Fruit fly (Drosophila melanogaster): ENCODE data around the gene CG5854.

Gene CG5854

DNA sequence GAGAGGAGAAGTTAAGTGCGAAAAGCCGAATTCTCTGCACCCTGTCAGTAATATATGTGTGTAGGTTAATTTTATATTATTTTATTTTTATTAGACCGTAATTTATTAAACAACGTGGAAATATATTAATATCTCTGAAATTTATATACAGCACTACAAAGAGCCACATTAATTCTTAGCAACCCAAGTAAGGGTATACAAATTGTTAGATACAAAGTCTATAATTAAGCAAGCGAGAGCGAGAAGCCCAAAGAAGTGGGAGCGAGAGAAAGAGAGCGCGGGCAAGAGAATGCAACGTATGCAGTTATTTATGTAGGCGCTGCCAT is 46.7 kb upstream of the CG5854 start (continued):
- TF ChIP-seq CG10267 (tag; optimal IDR thresholded peaks at IDR 0.05) (peak; percentile 94), CG16863 (GFP tag; optimal IDR thresholded peaks at IDR 0.05) (peak; percentile 27), D19B (GFP tag; optimal IDR thresholded peaks at IDR 0.05) (peak; percentile 41), sob (GFP tag; IDR thresholded peaks at IDR 0.05) (peak; percentile 91), croc (GFP tag; conservative IDR thresholded peaks at IDR 0.05) (peak; percentile 95), CG4360 (GFP tag; IDR thresholded peaks at IDR 0.05) (no peak), prd (optimal IDR thresholded peaks at IDR 0.05) (no peak), prd (GFP tag; IDR thresholded peaks at IDR 0.05) (peak; percentile 95), CkIIα-i1 (GFP tag; IDR thresholded peaks at IDR 0.05) (no peak), ase (GFP tag; IDR thresholded peaks at IDR 0.05) (peak; percentile 90), CG2889 (GFP tag; IDR thresholded peaks at IDR 0.05) (peak; percentile 88), Sin3A (optimal IDR thresholded peaks at IDR 0.05) (no peak), CG10147 (GFP tag; optimal IDR thresholded peaks at IDR 0.05) (peak; percentile 79), sd (tag; optimal IDR thresholded peaks at IDR 0.05) (peak; percentile 65), disco-r (GFP tag; optimal IDR thresholded peaks at IDR 0.05) (no peak), knrl (GFP tag; IDR thresholded peaks at IDR 0.05; ENCODE audit: partially characterized antibody) (no peak), cg (GFP tag; optimal IDR thresholded peaks at IDR 0.05) (no peak), CG32532 (GFP tag; IDR thresholded peaks at IDR 0.05) (peak; percentile 84), hb (GFP tag; IDR thresholded peaks at IDR 0.05; ENCODE audit: partially characterized antibody) (no peak), oc (tag; optimal IDR thresholded peaks at IDR 0.05) (peak; percentile 96), emc (GFP tag; optimal IDR thresholded peaks at IDR 0.05) (no peak), CG1024 (GFP tag; IDR thresholded peaks at IDR 0.05) (peak; percentile 92), CG2116 (GFP tag; optimal IDR thresholded peaks at IDR 0.05) (peak; percentile 45), mirr (GFP tag; optimal IDR thresholded peaks at IDR 0.05) (no peak), Pdp1 (GFP tag; optimal IDR thresholded peaks at IDR 0.05) (peak; percentile 52 to 69), Nf-YA (GFP tag; IDR thresholded peaks at IDR 0.05) (peak; percentile 84), hkb (optimal IDR thresholded peaks at IDR 0.05) (no peak), hkb (GFP tag; IDR thresholded peaks at IDR 0.05) (peak; percentile 95), CG8765 (GFP tag; IDR thresholded peaks at IDR 0.05) (peak; percentile 83), Hr78 (GFP tag; optimal IDR thresholded peaks at IDR 0.05) (peak in 1 of 2 experiments; percentile 86), Ptx1 (GFP tag; IDR thresholded peaks at IDR 0.05) (peak; percentile 93), esg (GFP tag; conservative IDR thresholded peaks at IDR 0.05) (peak; percentile 88), Stat92E (GFP tag; optimal IDR thresholded peaks at IDR 0.05) (peak in 1 of 3 experiments; percentile 93), cas (GFP tag; IDR thresholded peaks at IDR 0.05) (peak; percentile 23; the same call in 1 of the 2 replicates), jing (GFP tag; optimal IDR thresholded peaks at IDR 0.05) (peak; percentile 76), CG17328 (GFP tag; IDR thresholded peaks at IDR 0.05) (peak; percentile 97), fd3F (GFP tag; optimal IDR thresholded peaks at IDR 0.05) (peak; percentile 76), CG4424 (GFP tag; optimal IDR thresholded peaks at IDR 0.05) (peak; percentile 93), schlank (tag; optimal IDR thresholded peaks at IDR 0.05) (peak; percentile 32), CG2129 (GFP tag; IDR thresholded peaks at IDR 0.05; ENCODE audit: partially characterized antibody) (no peak), pita (GFP tag; optimal IDR thresholded peaks at IDR 0.05) (no peak), H15 (GFP tag; IDR thresholded peaks at IDR 0.05) (peak; percentile 95), CG10543 (GFP tag; optimal IDR thresholded peaks at IDR 0.05) (no peak), CG10462 (GFP tag; optimal IDR thresholded peaks at IDR 0.05) (peak; percentile 85), HLH54F (GFP tag; optimal IDR thresholded peaks at IDR 0.05) (peak; percentile 11), CG12299 (tag; optimal IDR thresholded peaks at IDR 0.05) (peak; percentile 90), CG1233 (GFP tag; optimal IDR thresholded peaks at IDR 0.05) (peak; percentile 93), slou (GFP tag; optimal IDR thresholded peaks at IDR 0.05) (no peak), Dbx (GFP tag; IDR thresholded peaks at IDR 0.05) (0 out of 3 replicates have a peak, but pooled peaks have one; percentile 46), HmgD (GFP tag; optimal IDR thresholded peaks at IDR 0.05) (no peak), kah (GFP tag; optimal IDR thresholded peaks at IDR 0.05) (peak; percentile 81), unpg (GFP tag; optimal IDR thresholded peaks at IDR 0.05) (peak; percentile 95)
